Fruit fly (Drosophila melanogaster) whole organism, embryonic: ENCODE measurements around the gene CG5435.

ENCODE experiments used
- Antp ChIP-seq: fragments of 200-800 bp; sonication (Bioruptor generic); optimal IDR thresholded peaks from 3 replicates; lab custom pipeline; 2016; ENCODE audit warnings: missing biosample characterization, missing genetic modification characterization
- CG13123 ChIP-seq: fragments of 200-800 bp; sonication (Bioruptor generic); optimal IDR thresholded peaks from 2 replicates; lab custom pipeline; 2016; ENCODE audit warnings: missing biosample characterization, missing genetic modification characterization
- CG14050 ChIP-seq: fragments of 200-800 bp; sonication (Bioruptor generic); IDR thresholded peaks from 3 replicates; pipeline ENCODE4 v1.3.6; 2022; ENCODE audit warnings: missing biosample characterization, missing genetic modification characterization
- CG14710 ChIP-seq: fragments of 200-800 bp; sonication (Bioruptor generic); optimal IDR thresholded peaks from 3 replicates; lab custom pipeline; 2019; ENCODE audit warnings: missing biosample characterization, mild to moderate bottlenecking, missing genetic modification characterization, moderate library complexity
- CG18011 ChIP-seq: fragments of 200-800 bp; sonication (Bioruptor generic); optimal IDR thresholded peaks from 2 replicates; lab custom pipeline; 2017; ENCODE audit warnings: missing biosample characterization, missing genetic modification characterization, mild to moderate bottlenecking, moderate library complexity, missing genotype
- CG18764 ChIP-seq: fragments of 200-800 bp; sonication (Bioruptor generic); optimal IDR thresholded peaks from 3 replicates; lab custom pipeline; 2016; ENCODE audit warnings: missing biosample characterization, missing genetic modification characterization
- CG30403 ChIP-seq: fragments of 200-800 bp; sonication (Bioruptor generic); optimal IDR thresholded peaks from 3 replicates; lab custom pipeline; 2016; ENCODE audit warnings: missing biosample characterization, missing genetic modification characterization
- CG31365 ChIP-seq: fragments of 200-800 bp; sonication (Bioruptor generic); optimal IDR thresholded peaks from 2 replicates; lab custom pipeline; 2018; ENCODE audit warnings: missing biosample characterization, mild to moderate bottlenecking, missing genetic modification characterization
- CG3281 ChIP-seq: fragments of 200-800 bp; sonication (Bioruptor generic); optimal IDR thresholded peaks from 3 replicates; lab custom pipeline; 2017; ENCODE audit warnings: missing biosample characterization, mild to moderate bottlenecking, missing genetic modification characterization
- CG4424 ChIP-seq: fragments of 200-800 bp; sonication (Bioruptor generic); optimal IDR thresholded peaks from 3 replicates; lab custom pipeline; 2016; ENCODE audit warnings: missing biosample characterization, missing genetic modification characterization
- CG7928 ChIP-seq: fragments of 200-800 bp; sonication (Bioruptor generic); optimal IDR thresholded peaks from 2 replicates; lab custom pipeline; 2017; ENCODE audit warnings: missing biosample characterization, mild to moderate bottlenecking, missing genetic modification characterization
- CG8388 ChIP-seq: fragments of 200-800 bp; sonication (Bioruptor generic); optimal IDR thresholded peaks from 2 replicates; lab custom pipeline; 2019; ENCODE audit warnings: missing biosample characterization, mild to moderate bottlenecking, missing genetic modification characterization, moderate library complexity
- CG8478 ChIP-seq: fragments of >200 bp; optimal IDR thresholded peaks from 2 replicates; lab custom pipeline; 2018
- CG9876 ChIP-seq: fragments of 200-800 bp; sonication (Bioruptor generic); optimal IDR thresholded peaks from 2 replicates; lab custom pipeline; 2016; ENCODE audit warnings: missing biosample characterization, missing genetic modification characterization
- D ChIP-seq, 2 experiments: fragments of 200-800 bp in 1 of 2; fragments of >200 bp in 1 of 2; sonication (Bioruptor generic) in 1 of 2; optimal IDR thresholded peaks; 2 replicates in 1 of 2; 3 replicates in 1 of 2; lab custom pipeline; 2017; ENCODE audit warnings: mild to moderate bottlenecking in 1 of 2, missing biosample characterization in 1 of 2, missing genetic modification characterization in 1 of 2, missing genetic modification reagents in 1 of 2
- Fer1 ChIP-seq: fragments of 200-800 bp; sonication (Bioruptor generic); optimal IDR thresholded peaks from 2 replicates; lab custom pipeline; 2017; ENCODE audit warnings: missing biosample characterization, mild to moderate bottlenecking, missing genetic modification characterization
- H2.0 ChIP-seq: fragments of 200-800 bp; sonication (Bioruptor generic); IDR thresholded peaks from 2 replicates; pipeline ENCODE4 v1.3.6; 2022; ENCODE audit warnings: missing biosample characterization, missing genetic modification characterization
- Hand ChIP-seq: fragments of 200-800 bp; sonication (Bioruptor generic); optimal IDR thresholded peaks from 2 replicates; lab custom pipeline; 2017; ENCODE audit warnings: mild to moderate bottlenecking, missing biosample characterization, missing genetic modification reagents, missing genetic modification characterization
- HmgD ChIP-seq: fragments of 200-800 bp; sonication (Bioruptor generic); optimal IDR thresholded peaks from 3 replicates; lab custom pipeline; 2016; ENCODE audit warnings: missing biosample characterization, missing genetic modification characterization
- Hr39 ChIP-seq: fragments of >200 bp; optimal IDR thresholded peaks from 2 replicates; lab custom pipeline; 2017
- Hsf ChIP-seq: fragments of 200-800 bp; sonication (Bioruptor generic); optimal IDR thresholded peaks from 3 replicates; lab custom pipeline; 2016; ENCODE audit warnings: missing biosample characterization, missing genetic modification characterization
- PHDP ChIP-seq: fragments of 200-800 bp; sonication (Bioruptor generic); optimal IDR thresholded peaks from 3 replicates; lab custom pipeline; 2018; ENCODE audit warnings: missing biosample characterization, mild to moderate bottlenecking, missing genetic modification characterization, moderate library complexity
- Six4 ChIP-seq: fragments of 200-800 bp; sonication (Bioruptor generic); optimal IDR thresholded peaks from 2 replicates; lab custom pipeline; 2016; ENCODE audit warnings: missing biosample characterization, missing genetic modification characterization
- Taf1 ChIP-seq: fragments of 200-800 bp; sonication (Bioruptor generic); IDR thresholded peaks from 2 replicates; pipeline ENCODE4 v1.3.6; 2022; ENCODE audit warnings: missing biosample characterization, missing genetic modification characterization
- Trl ChIP-seq, 3 experiments: fragments of >200 bp in 2 of 3; fragments of 200-800 bp in 1 of 3; sonication (Bioruptor generic) in 1 of 3; optimal IDR thresholded peaks; 2 replicates in 1 of 3; 3 replicates in 2 of 3; lab custom pipeline; 2016 to 2017; ENCODE audit warnings: missing biosample characterization in 1 of 3, missing genetic modification characterization in 1 of 3
- Xbp1 ChIP-seq: fragments of 200-800 bp; sonication (Bioruptor generic); optimal IDR thresholded peaks from 3 replicates; lab custom pipeline; 2016; ENCODE audit warnings: missing biosample characterization, mild to moderate bottlenecking, missing genetic modification characterization
- Xrp1 ChIP-seq: fragments of 200-800 bp; sonication (Bioruptor generic); IDR thresholded peaks from 2 replicates; pipeline ENCODE4 v1.3.6; 2022; ENCODE audit warnings: missing biosample characterization, missing genetic modification characterization
- YL-1 ChIP-seq: fragments of 200-800 bp; sonication (Bioruptor generic); optimal IDR thresholded peaks from 3 replicates; lab custom pipeline; 2017; ENCODE audit warnings: missing biosample characterization, mild to moderate bottlenecking, missing genetic modification characterization
- aop ChIP-seq: fragments of 200-800 bp; sonication (Bioruptor generic); IDR thresholded peaks from 2 replicates; pipeline ENCODE4 v1.3.6; 2022; ENCODE audit warnings: missing biosample characterization, missing genetic modification characterization
- ara ChIP-seq: fragments of 200-800 bp; sonication (Bioruptor generic); IDR thresholded peaks from 2 replicates; pipeline ENCODE4 v1.3.6; 2022; ENCODE audit warnings: missing biosample characterization, missing genetic modification characterization
- crc ChIP-seq: fragments of 200-800 bp; sonication (Bioruptor generic); optimal IDR thresholded peaks from 2 replicates; lab custom pipeline; 2016; ENCODE audit warnings: missing biosample characterization, missing genetic modification characterization
- crp ChIP-seq, 2 experiments: fragments of 200-800 bp; sonication (Bioruptor generic); optimal IDR thresholded peaks; 2 replicates in 1 of 2; 3 replicates in 1 of 2; lab custom pipeline; 2017; ENCODE audit warnings: missing biosample characterization in 2 of 2, missing genetic modification characterization in 2 of 2, mild to moderate bottlenecking in 1 of 2, moderate library complexity in 1 of 2
- exex ChIP-seq: fragments of 200-800 bp; sonication (Bioruptor generic); optimal IDR thresholded peaks from 4 replicates; lab custom pipeline; 2018; ENCODE audit warnings: missing biosample characterization, mild to moderate bottlenecking, missing genetic modification characterization, moderate library complexity
- fd102C ChIP-seq: fragments of 200-800 bp; sonication (Bioruptor generic); optimal IDR thresholded peaks from 2 replicates; lab custom pipeline; 2018; ENCODE audit warnings: missing biosample characterization, mild to moderate bottlenecking, missing genetic modification characterization, moderate library complexity
- gcm ChIP-seq: fragments of 200-800 bp; sonication (Bioruptor generic); optimal IDR thresholded peaks from 2 replicates; lab custom pipeline; 2019; ENCODE audit warnings: missing biosample characterization, mild to moderate bottlenecking, missing genetic modification characterization, moderate library complexity
- gcm2 ChIP-seq: fragments of 200-800 bp; sonication (Bioruptor generic); optimal IDR thresholded peaks from 2 replicates; lab custom pipeline; 2016; ENCODE audit warnings: missing biosample characterization, missing genetic modification characterization
- hth ChIP-seq: fragments of >200 bp; optimal IDR thresholded peaks from 2 replicates; lab custom pipeline; 2017; ENCODE audit warnings: inconsistent platforms
- jigr1 ChIP-seq: fragments of 200-800 bp; sonication (Bioruptor generic); IDR thresholded peaks from 3 replicates; pipeline ENCODE4 v1.3.6; 2022; ENCODE audit warnings: missing biosample characterization, missing genetic modification characterization
- knrl ChIP-seq: fragments of 200-800 bp; sonication (Bioruptor generic); IDR thresholded peaks from 3 replicates; pipeline ENCODE4 v1.3.6; 2022; ENCODE audit warnings: missing biosample characterization, missing genetic modification characterization; ENCODE audit not compliant: partially characterized antibody
- mirr ChIP-seq: fragments of 200-800 bp; sonication (Bioruptor generic); optimal IDR thresholded peaks from 3 replicates; lab custom pipeline; 2018; ENCODE audit warnings: missing biosample characterization, mild to moderate bottlenecking, missing genetic modification characterization
- nerfin-2 ChIP-seq: fragments of 200-800 bp; sonication (Bioruptor generic); IDR thresholded peaks from 2 replicates; pipeline ENCODE4 v1.3.6; 2022; ENCODE audit warnings: missing biosample characterization, missing genetic modification characterization; ENCODE audit not compliant: partially characterized antibody
- org-1 ChIP-seq: fragments of 200-800 bp; sonication (Bioruptor generic); optimal IDR thresholded peaks from 2 replicates; lab custom pipeline; 2017; ENCODE audit warnings: missing biosample characterization, missing genetic modification characterization
- peb ChIP-seq: fragments of 200-800 bp; sonication (Bioruptor generic); IDR thresholded peaks from 2 replicates; pipeline ENCODE4 v1.3.6; 2022; ENCODE audit warnings: missing biosample characterization, missing genetic modification characterization
- sd ChIP-seq: fragments of 200-800 bp; sonication (Bioruptor generic); optimal IDR thresholded peaks from 3 replicates; lab custom pipeline; 2018; ENCODE audit warnings: missing biosample characterization, mild to moderate bottlenecking, missing genetic modification characterization, moderate library complexity
- sr ChIP-seq: fragments of 200-800 bp; sonication (Bioruptor generic); IDR thresholded peaks from 3 replicates; pipeline ENCODE4 v1.3.6; 2022; ENCODE audit warnings: missing biosample characterization, missing genetic modification characterization
- tgo ChIP-seq: fragments of 200-800 bp; sonication (Bioruptor generic); IDR thresholded peaks from 3 replicates; pipeline ENCODE4 v1.3.6; 2022; ENCODE audit warnings: missing biosample characterization, missing genetic modification characterization
- tup ChIP-seq: fragments of 200-800 bp; sonication (Bioruptor generic); optimal IDR thresholded peaks from 2 replicates; lab custom pipeline; 2016; ENCODE audit warnings: missing biosample characterization, mild to moderate bottlenecking, missing genetic modification characterization, moderate library complexity
- wdn ChIP-seq: fragments of 200-800 bp; sonication (Bioruptor generic); IDR thresholded peaks from 2 replicates; pipeline ENCODE4 v1.3.6; 2022; ENCODE audit warnings: missing biosample characterization, missing genetic modification characterization
- z ChIP-seq: fragments of 200-800 bp; sonication (Bioruptor generic); IDR thresholded peaks from 3 replicates; pipeline ENCODE4 v1.3.6; 2022; ENCODE audit warnings: missing biosample characterization, missing genetic modification characterization
- zen ChIP-seq: fragments of 200-800 bp; sonication (Bioruptor generic); optimal IDR thresholded peaks from 3 replicates; lab custom pipeline; 2018; ENCODE audit warnings: missing biosample characterization, mild to moderate bottlenecking, missing genetic modification characterization, moderate library complexity

The CG5435 gene

DNA sequence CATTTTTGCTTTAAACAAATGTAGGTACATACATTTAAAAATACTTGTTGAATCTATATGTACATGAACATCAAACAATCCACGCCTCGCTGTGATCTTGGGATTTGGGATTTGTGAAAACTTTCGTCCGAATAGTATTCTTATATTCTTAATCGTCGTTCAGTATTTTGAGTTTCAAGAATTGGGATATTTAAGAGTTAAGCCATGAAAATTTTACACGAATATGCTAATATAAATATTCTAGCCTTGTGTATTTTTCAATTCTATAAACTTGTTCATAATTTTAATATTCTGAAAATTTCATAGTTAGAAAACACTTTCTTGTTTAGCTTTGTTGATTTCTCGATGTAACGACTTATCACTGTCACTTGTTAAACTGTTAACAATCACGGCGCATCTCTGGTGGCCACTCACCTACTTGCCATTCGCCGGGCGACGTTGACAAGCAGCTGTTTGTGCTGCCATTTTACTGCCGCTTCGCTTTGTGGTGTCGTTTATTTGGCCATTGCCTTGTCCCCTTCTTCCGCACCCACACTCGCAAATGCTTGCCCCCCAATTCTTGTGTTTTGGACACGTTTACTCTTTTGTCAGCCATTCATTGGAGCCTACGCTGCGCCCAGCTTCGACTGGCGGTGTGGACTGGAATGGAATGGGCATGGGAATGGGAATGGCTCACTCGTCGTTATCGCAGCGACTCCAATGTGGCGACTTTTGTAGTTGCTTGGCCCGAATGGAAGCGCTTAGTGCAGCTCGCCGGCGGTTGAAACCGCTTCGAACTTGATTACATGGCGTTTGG lies 5.5 kb upstream of the CG5435 start (continued):
- TF ChIP-seq Trl (optimal IDR thresholded peaks at IDR 0.05; lab: Kevin White, UChicago) (no peak), Trl (GFP tag; optimal IDR thresholded peaks at IDR 0.05; lab: Kevin White, UChicago) (no peak), tup (GFP tag; lab: Kevin White, UChicago) (no peak), zen (tag; lab: Kevin White, UChicago) (no peak), fd102C (no peak), Fer1 (peak; percentile 22), jigr1 (no peak), knrl (GFP tag; lab: Robert Waterston, UW) (no peak), crp (GFP tag; optimal IDR thresholded peaks at IDR 0.05; lab: Kevin White, UChicago) (peak; percentile 38 to 92), aop (no peak), hth (lab: Kevin White, UChicago) (no peak), tgo (GFP tag; lab: Robert Waterston, UW) (no peak; the same call in 2 of the 3 replicates), CG9876 (GFP tag; lab: Kevin White, UChicago) (no peak), Hsf (no peak), Xbp1 (GFP tag; lab: Kevin White, UChicago) (no peak), crc (GFP tag; lab: Kevin White, UChicago) (no peak), CG31365 (tag; lab: Kevin White, UChicago) (no peak), CG7928 (GFP tag; lab: Kevin White, UChicago) (no peak), CG14710 (tag; lab: Kevin White, UChicago) (no peak), Six4 (GFP tag; lab: Kevin White, UChicago) (no peak), nerfin-2 (no peak), org-1 (GFP tag; lab: Kevin White, UChicago) (no peak), CG4424 (peak; percentile 10), PHDP (tag; lab: Kevin White, UChicago) (no peak), CG3281 (GFP tag; lab: Kevin White, UChicago) (peak; percentile 1), Antp (GFP tag; lab: Kevin White, UChicago) (no peak), D (optimal IDR thresholded peaks at IDR 0.05; lab: Kevin White, UChicago) (no peak), D (GFP tag; optimal IDR thresholded peaks at IDR 0.05; lab: Kevin White, UChicago) (no peak), H2.0 (GFP tag; lab: Robert Waterston, UW) (no peak), gcm (no peak), CG8388 (no peak), peb (GFP tag; lab: Robert Waterston, UW) (no peak), Hr39 (lab: Kevin White, UChicago) (no peak), gcm2 (no peak), CG14050 (GFP tag; lab: Robert Waterston, UW) (no peak), Taf1 (no peak), z (GFP tag; lab: Robert Waterston, UW) (no peak), sr (0 out of 3 replicates have a peak, but pooled peaks have one; percentile 7), CG13123 (GFP tag; lab: Kevin White, UChicago) (no peak), YL-1 (peak; percentile 67), exex (tag; lab: Kevin White, UChicago) (no peak), CG8478 (no peak), CG18011 (GFP tag; lab: Kevin White, UChicago) (no peak), Hand (GFP tag; lab: Kevin White, UChicago) (no peak), Xrp1 (GFP tag; lab: Robert Waterston, UW) (no peak), ara (GFP tag; lab: Robert Waterston, UW) (no peak), mirr (GFP tag; lab: Kevin White, UChicago) (peak; percentile 41), HmgD (GFP tag; lab: Kevin White, UChicago) (no peak), CG30403 (GFP tag; lab: Kevin White, UChicago) (peak; percentile 11), sd (tag; lab: Kevin White, UChicago) (peak; percentile 22), wdn (GFP tag; lab: Robert Waterston, UW) (no peak), CG18764 (no peak)
